Worm (Caenorhabditis elegans): ENCODE results near the gene tyr-2.
"Not testable (repeated sequence)": the region's sequence is repeated elsewhere in the genome, so short reads cannot be mapped to it uniquely, and the experiment has no call there.

tyr-2 gene

DNA sequence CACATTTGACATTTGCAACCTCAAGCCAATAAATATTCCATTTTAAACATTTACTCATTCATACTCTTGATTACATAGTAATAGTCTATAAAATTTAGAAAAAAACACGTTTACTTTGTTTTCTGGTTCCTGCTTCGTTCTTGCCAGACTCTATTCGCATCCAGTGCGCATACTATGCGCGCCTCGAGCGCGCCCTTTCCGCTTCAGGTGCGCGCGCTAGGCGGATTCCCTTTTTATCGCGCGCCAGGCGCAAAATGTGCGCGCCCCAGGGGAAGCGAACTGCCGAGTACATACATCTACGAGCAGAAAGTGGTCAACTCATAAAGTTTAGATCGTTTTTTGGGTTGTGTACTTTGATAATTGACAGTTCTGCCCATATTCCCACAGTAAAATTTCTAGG lies 2.6 kb upstream of the tyr-2 start:
- no peak for TF ChIP-seq aly-2 (tag; optimal IDR thresholded peaks at IDR 0.05)
- TF ChIP-seq ceh-32 (tag; optimal IDR thresholded peaks at IDR 0.05; ENCODE audit: poor library complexity) = no peak
- no peak for TF ChIP-seq egl-43 (GFP tag; IDR thresholded peaks at IDR 0.05)
- TF ChIP-seq snpc-1.2 (GFP tag; IDR thresholded peaks at IDR 0.05) = peak; percentile 39; the same call in 1 of the 2 replicates
- no peak for TF ChIP-seq ZK546.5 (tag; optimal IDR thresholded peaks at IDR 0.05)
- TF ChIP-seq set-16 (GFP tag; IDR thresholded peaks at IDR 0.05) = peak; percentile 62; the same call in 1 of the 2 replicates
- no peak for TF ChIP-seq nhr-48 (tag; optimal IDR thresholded peaks at IDR 0.05)
- no peak for TF ChIP-seq mdt-29 (GFP tag; IDR thresholded peaks at IDR 0.05)
- no peak for TF ChIP-seq dmd-6 (GFP tag; IDR thresholded peaks at IDR 0.05)
- no peak for TF ChIP-seq zip-11 (GFP tag; IDR thresholded peaks at IDR 0.05)
- no peak for TF ChIP-seq tag-97 (GFP tag; IDR thresholded peaks at IDR 0.05)
- TF ChIP-seq madf-5 (GFP tag; IDR thresholded peaks at IDR 0.05) = peak in 1 of 2 experiments; percentile 58; a peak in 1 of 4 replicates
- no peak for TF ChIP-seq mxl-2 (GFP tag; conservative IDR thresholded peaks at IDR 0.05)
- 0 out of 2 replicates have a peak, but pooled peaks have one; percentile 14 for TF ChIP-seq lim-7 (GFP tag; IDR thresholded peaks at IDR 0.05)
- TF ChIP-seq pha-4 (GFP tag; IDR thresholded peaks at IDR 0.05) = no peak
- no peak for TF ChIP-seq pha-4 (tag; optimal IDR thresholded peaks at IDR 0.05)

DNA sequence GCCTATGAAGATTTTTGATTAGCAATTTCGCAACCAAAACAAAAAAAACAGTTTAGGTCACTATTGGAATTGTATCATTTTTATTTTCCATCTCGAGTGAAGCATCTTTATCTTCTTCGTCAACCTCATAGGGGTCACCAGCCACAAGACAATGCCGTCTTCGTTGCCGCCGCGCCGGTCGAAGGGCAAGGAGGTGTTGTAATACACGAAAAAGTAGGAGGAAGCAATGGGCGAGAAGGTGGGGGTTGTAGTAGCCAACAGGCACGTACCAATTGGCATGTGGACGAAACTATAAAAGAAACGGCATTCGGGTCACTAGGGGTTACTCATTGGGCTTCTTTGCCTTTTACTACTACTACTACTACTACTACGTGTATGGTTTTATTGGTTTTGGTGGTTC lies 2.0 kb upstream of the tyr-2 start:
- TF ChIP-seq unc-62 (GFP tag; optimal IDR thresholded peaks at IDR 0.05 in 1 of 2) (peak in 1 of 2 experiments; percentile 64), unc-62 (tag; optimal IDR thresholded peaks at IDR 0.05) (no peak), lsy-2 (tag; optimal IDR thresholded peaks at IDR 0.05) (no peak)

DNA sequence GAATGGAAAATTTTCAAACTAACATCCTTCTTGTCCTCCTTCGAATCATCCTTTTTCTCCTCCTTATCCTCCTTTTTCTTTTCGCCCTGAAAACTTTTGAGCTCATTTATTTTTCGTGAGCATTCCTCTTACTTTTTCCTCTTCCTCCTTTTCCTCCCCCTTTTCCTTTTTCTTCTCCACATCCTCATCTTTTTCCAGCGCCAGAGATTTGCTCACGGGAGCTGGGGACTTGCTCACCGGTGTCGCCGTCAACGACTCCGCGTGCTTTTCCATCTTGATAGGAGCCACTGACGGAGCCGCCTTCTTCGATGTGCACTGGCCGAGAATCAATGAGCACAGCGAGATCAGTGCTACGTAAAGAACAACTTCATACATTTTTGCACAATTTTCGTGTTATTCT lies 4.3 kb downstream of the tyr-2 start, which contains the start of gene K08E3.2:
K08E3.2 (minus strand) TSS at position 375 of the 400 bp plus-strand sequence.
- TF ChIP-seq ctbp-1 (GFP tag; IDR thresholded peaks at IDR 0.05) (no peak), pha-4 (GFP tag; IDR thresholded peaks at IDR 0.05) (0 out of 2 replicates have a peak, but pooled peaks have one; percentile 47), pha-4 (tag; optimal IDR thresholded peaks at IDR 0.05) (no peak), egl-27 (tag; optimal IDR thresholded peaks at IDR 0.05) (no peak), zfp-3 (GFP tag; conservative IDR thresholded peaks at IDR 0.05) (no peak), hif-1 (tag; optimal IDR thresholded peaks at IDR 0.05) (no peak), set-16 (GFP tag; IDR thresholded peaks at IDR 0.05) (peak; percentile 77), hmg-1.1 (GFP tag; IDR thresholded peaks at IDR 0.05) (0 out of 2 replicates have a peak, but pooled peaks have one; percentile 28), aha-1 (tag) (peak; percentile 15), fos-1 (tag; optimal IDR thresholded peaks at IDR 0.05) (no peak)

DNA sequence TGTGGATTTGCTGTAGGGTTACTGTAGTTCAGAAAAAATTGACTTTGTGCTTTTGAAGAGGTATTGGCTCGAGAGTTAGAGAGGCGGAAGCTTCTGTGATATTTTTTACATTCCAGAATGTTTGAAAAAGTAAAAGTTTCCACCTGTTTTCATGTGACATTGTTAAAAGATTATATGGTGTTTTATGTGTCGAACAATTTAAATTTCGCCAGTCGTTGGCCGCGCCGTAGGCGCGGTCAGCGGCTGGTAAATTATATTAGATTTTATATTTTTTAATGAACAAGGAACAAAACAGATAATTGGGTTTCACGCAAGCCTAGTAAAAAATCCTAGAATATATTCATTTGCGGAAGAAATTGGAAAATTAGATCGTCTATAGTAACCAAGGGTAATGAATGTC lies 7.1 kb downstream of the tyr-2 start, which contains the start of gene mlc-7:
mlc-7 (plus strand) TSS at position 301 of the 400 bp plus-strand sequence.
- not testable (repeated sequence) for TF ChIP-seq dmd-6 (GFP tag; IDR thresholded peaks at IDR 0.05); arid-1 (GFP tag; conservative IDR thresholded peaks at IDR 0.05); ama-1 (optimal IDR thresholded peaks at IDR 0.05)

DNA sequence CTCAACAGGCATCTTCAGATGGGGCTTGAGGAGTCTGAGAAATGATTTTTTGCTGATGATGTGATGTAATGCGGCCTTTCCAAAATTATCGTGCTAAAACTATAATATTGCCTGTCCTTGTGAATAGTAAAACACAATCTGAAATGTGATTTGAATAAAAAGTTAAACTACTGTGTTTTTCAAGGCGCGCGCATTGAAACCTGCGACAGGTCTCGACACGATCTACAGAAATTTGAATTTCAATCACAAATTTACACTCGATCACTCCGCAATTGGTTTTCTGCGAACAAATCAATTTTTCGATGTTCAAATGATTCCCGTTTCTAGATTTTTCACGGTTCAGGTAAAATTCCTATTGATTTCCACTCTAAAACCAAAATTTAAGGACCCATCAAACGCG lies 11.7 kb downstream of the tyr-2 start, which contains the start of gene toca-2:
toca-2 (plus strand) TSS at position 208 of the 400 bp plus-strand sequence.
- TF ChIP-seq aha-1 (tag) (peak; percentile 44), fkh-10 (GFP tag; optimal IDR thresholded peaks at IDR 0.05) (no peak)

DNA sequence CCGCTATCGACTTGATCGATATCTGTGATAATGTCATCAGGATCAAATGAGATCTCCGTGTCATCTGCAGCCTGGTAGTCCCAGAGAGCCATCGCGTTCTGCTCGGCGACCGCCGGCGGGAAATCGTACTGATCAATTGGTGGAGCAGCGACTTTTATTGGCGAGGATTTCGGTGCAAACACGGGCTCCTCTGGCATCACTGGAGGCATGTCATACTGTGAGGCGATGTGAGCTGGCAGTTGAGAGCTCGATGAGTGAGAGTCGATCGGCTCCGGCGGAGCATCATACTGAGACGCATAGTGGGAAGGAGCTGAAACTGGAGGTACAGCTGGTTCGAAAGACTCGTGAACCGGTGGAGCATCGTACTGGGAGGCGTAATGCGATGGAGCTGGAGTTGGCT lies 15.7 kb downstream of the tyr-2 start:
- peak; percentile 69 for TF ChIP-seq set-16 (GFP tag; IDR thresholded peaks at IDR 0.05)
- TF ChIP-seq aly-2 (tag; optimal IDR thresholded peaks at IDR 0.05) = no peak
- no peak for TF ChIP-seq ZK337.2 (GFP tag; IDR thresholded peaks at IDR 0.05)
- TF ChIP-seq aha-1 (tag) = peak; percentile 64

Measured in whole organism, L4 larva.